Worm (Caenorhabditis elegans) whole organism, midembryonic: ENCODE measurements around the gene C55C3.73.

ENCODE experiments used
- T22C8.4 ChIP-seq: fragments of 200-800 bp; sonication (Bioruptor generic); IDR thresholded peaks from 2 replicates; pipeline ENCODE4 v1.3.6; 2022; ENCODE audit warnings: missing genetic modification characterization, missing compliant biosample characterization
- cog-1 ChIP-seq: sonication (generic microtip); optimal IDR thresholded peaks from 2 replicates; lab custom pipeline; 2016; ENCODE audit warnings: missing genetic modification characterization, missing compliant biosample characterization
- flt-1 ChIP-seq: fragments of 200-800 bp; sonication (Bioruptor generic); IDR thresholded peaks from 2 replicates; pipeline ENCODE4 v1.3.6; 2022; ENCODE audit warnings: missing genetic modification characterization, missing compliant biosample characterization
- klf-2 ChIP-seq: fragments of 200-800 bp; sonication (Bioruptor generic); conservative IDR thresholded peaks from 2 replicates; pipeline ENCODE4 v1.3.6; 2022; ENCODE audit warnings: missing genetic modification reagents, missing genetic modification characterization, missing compliant biosample characterization
- med-1 ChIP-seq: sonication (generic microtip); optimal IDR thresholded peaks from 2 replicates; lab custom pipeline; 2017; ENCODE audit warnings: missing genetic modification characterization, mild to moderate bottlenecking, missing compliant biosample characterization, antibody characterized with exemption, missing genetic modification reagents; ENCODE audit not compliant: insufficient read depth
- ref-1 ChIP-seq: fragments of 200-800 bp; sonication (Bioruptor generic); conservative IDR thresholded peaks from 2 replicates; pipeline ENCODE4 v1.3.6; 2022; ENCODE audit warnings: missing genetic modification reagents, missing genetic modification characterization, missing compliant biosample characterization
- tab-1 ChIP-seq: fragments of 200-800 bp; sonication (Bioruptor generic); IDR thresholded peaks from 2 replicates; pipeline ENCODE4 v1.3.6; 2022; ENCODE audit warnings: missing genetic modification characterization, missing compliant biosample characterization
- ztf-23 ChIP-seq: fragments of 200-800 bp; sonication (Bioruptor generic); IDR thresholded peaks from 2 replicates; pipeline ENCODE4 v1.3.6; 2022; ENCODE audit warnings: missing genetic modification reagents, missing genetic modification characterization, missing compliant biosample characterization
- ztf-29 ChIP-seq: fragments of 200-800 bp; sonication (Bioruptor generic); IDR thresholded peaks from 2 replicates; pipeline ENCODE4 v1.3.6; 2022; ENCODE audit warnings: missing genetic modification reagents, missing genetic modification characterization, missing compliant biosample characterization

C55C3.73 gene

ce11 chrIV:5723659-5724058 is 20.4 kb upstream of the C55C3.73 start:
- no peak for TF ChIP-seq ztf-29 (GFP tag; lab: Robert Waterston, UW)
- TF ChIP-seq cog-1: no peak
- TF ChIP-seq klf-2: no peak
- TF ChIP-seq flt-1 (GFP tag; lab: Robert Waterston, UW): no peak
- no peak for TF ChIP-seq tab-1
- no peak for TF ChIP-seq T22C8.4
- TF ChIP-seq ztf-23: no peak
- no peak for TF ChIP-seq ref-1
- no peak for TF ChIP-seq med-1

- TF ChIP-seq ztf-23: no peak
- no peak for TF ChIP-seq klf-2
- no peak for TF ChIP-seq ref-1
- TF ChIP-seq T22C8.4: no peak
- no peak for TF ChIP-seq tab-1
- no peak for TF ChIP-seq ztf-29 (GFP tag; lab: Robert Waterston, UW)
- no peak for TF ChIP-seq cog-1
- TF ChIP-seq flt-1 (GFP tag; lab: Robert Waterston, UW): no peak
- TF ChIP-seq med-1: no peak
Measured at ce11 chrIV:5715341-5716112, 12.3 kb upstream of the C55C3.73 start.

DNA sequence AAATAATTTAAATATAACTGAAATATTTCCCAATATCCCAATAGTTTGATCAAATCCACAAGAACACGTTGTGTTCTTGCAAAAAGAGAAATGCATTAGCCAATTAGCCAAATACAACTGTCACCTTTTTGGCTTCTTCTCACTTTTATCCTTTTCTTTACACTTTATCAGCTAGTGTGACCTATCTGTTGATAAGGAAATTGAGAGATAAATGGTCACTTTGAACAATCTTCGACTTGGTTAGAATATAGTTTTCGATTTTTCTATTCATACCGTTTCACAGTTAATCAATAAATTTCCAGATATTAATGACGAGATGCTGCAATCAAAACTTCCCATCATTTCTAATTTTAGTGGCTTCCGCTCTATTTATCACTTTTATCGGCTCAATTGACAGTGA is 5.5 kb upstream of the C55C3.73 start, which contains the start of gene C55C3.1:
TSS of gene C55C3.1 (plus strand) at position 301 of the 400 bp plus-strand sequence.
- no peak for TF ChIP-seq klf-2
- no peak for TF ChIP-seq ref-1
- no peak for TF ChIP-seq ztf-29 (GFP tag; lab: Robert Waterston, UW)
- no peak for TF ChIP-seq cog-1
- no peak for TF ChIP-seq med-1
- TF ChIP-seq T22C8.4: no peak
- TF ChIP-seq ztf-23: no peak
- no peak for TF ChIP-seq tab-1
- no peak for TF ChIP-seq flt-1 (GFP tag; lab: Robert Waterston, UW)

ce11 chrIV:5706603-5707002 is 3.4 kb upstream of the C55C3.73 start:
- TF ChIP-seq ztf-29 (GFP tag; lab: Robert Waterston, UW) (no peak), ref-1 (no peak), tab-1 (no peak), ztf-23 (no peak), T22C8.4 (no peak), cog-1 (no peak), klf-2 (no peak), flt-1 (GFP tag; lab: Robert Waterston, UW) (no peak), med-1 (no peak)

- TF ChIP-seq tab-1 (no peak), klf-2 (no peak), T22C8.4 (no peak), flt-1 (GFP tag; lab: Robert Waterston, UW) (no peak), ref-1 (no peak), med-1 (no peak), cog-1 (no peak), ztf-23 (no peak)
Measured at ce11 chrIV:5703917-5704316, 666 bp upstream of the C55C3.73 start.

- no peak for TF ChIP-seq klf-2
- TF ChIP-seq cog-1: no peak
- no peak for TF ChIP-seq flt-1 (GFP tag; lab: Robert Waterston, UW)
- no peak for TF ChIP-seq tab-1
- no peak for TF ChIP-seq med-1
- no peak for TF ChIP-seq ztf-23
- no peak for TF ChIP-seq ref-1
- TF ChIP-seq ztf-29 (GFP tag; lab: Robert Waterston, UW): no peak
- TF ChIP-seq T22C8.4: no peak
Measured at ce11 chrIV:5701646-5702045, 1.6 kb downstream of the C55C3.73 start.

- TF ChIP-seq med-1 (no peak), tab-1 (no peak), klf-2 (no peak), ztf-29 (GFP tag; lab: Robert Waterston, UW) (no peak), flt-1 (GFP tag; lab: Robert Waterston, UW) (no peak), T22C8.4 (no peak), cog-1 (no peak)
Measured at ce11 chrIV:5700372-5700771, 2.9 kb downstream of the C55C3.73 start.

- TF ChIP-seq ztf-23: peak; percentile 32; the same call in 1 of the 2 replicates
- TF ChIP-seq flt-1 (GFP tag; lab: Robert Waterston, UW): peak; percentile 22; the same call in 1 of the 2 replicates
Measured at ce11 chrIV:5691189-5691588, 12.1 kb downstream of the C55C3.73 start.

DNA sequence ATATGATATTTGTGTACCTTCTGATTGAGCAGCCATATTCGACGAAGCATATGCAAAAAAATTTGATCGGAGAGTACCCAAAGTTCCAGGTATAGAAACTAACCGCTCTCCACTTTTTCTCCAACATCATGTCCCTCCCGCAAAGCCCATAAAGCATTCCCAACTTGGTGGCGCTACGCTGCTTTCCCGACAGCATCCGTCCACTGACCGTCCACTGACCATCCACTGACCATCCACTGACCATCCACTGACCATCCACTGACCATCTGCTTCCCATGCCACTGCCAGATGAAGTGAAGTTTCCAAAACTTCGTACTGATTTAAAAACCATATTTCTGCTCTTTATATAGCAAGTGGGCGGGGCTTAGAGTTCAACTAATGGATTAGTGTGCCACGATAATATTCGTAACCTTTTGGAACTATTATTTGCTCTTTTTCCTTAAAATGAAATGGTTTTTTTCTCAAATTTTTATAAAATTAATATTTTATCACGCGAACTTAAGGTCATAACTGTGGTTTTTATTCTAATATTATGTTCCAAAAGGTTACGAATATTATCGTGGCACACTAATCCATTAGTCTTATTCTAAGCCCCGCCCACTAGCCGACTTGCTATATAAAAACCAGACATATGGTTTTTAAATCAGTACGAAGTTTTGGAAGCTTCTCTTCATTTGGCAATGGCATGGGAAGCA is 12.7 kb downstream of the C55C3.73 start, which contains the start of gene C55C3.8:
TSS of gene C55C3.8 (plus strand) at position 645 of the 695 bp plus-strand sequence.
- TF ChIP-seq cog-1: no peak
- TF ChIP-seq T22C8.4: no peak
- TF ChIP-seq ztf-23: no peak
- no peak for TF ChIP-seq tab-1
- no peak for TF ChIP-seq klf-2
- TF ChIP-seq flt-1 (GFP tag; lab: Robert Waterston, UW): no peak
- no peak for TF ChIP-seq med-1
- TF ChIP-seq ref-1: no peak
- no peak for TF ChIP-seq ztf-29 (GFP tag; lab: Robert Waterston, UW)

ce11 chrIV:5685014-5685413 is 18.2 kb downstream of the C55C3.73 start, which contains the start of gene C55C3.3:
Gene C55C3.3, plus strand, starts transcription at chrIV:5685287.
- TF ChIP-seq klf-2 (no peak), cog-1 (no peak), T22C8.4 (peak; percentile 45; the same call in 1 of the 2 replicates)

DNA sequence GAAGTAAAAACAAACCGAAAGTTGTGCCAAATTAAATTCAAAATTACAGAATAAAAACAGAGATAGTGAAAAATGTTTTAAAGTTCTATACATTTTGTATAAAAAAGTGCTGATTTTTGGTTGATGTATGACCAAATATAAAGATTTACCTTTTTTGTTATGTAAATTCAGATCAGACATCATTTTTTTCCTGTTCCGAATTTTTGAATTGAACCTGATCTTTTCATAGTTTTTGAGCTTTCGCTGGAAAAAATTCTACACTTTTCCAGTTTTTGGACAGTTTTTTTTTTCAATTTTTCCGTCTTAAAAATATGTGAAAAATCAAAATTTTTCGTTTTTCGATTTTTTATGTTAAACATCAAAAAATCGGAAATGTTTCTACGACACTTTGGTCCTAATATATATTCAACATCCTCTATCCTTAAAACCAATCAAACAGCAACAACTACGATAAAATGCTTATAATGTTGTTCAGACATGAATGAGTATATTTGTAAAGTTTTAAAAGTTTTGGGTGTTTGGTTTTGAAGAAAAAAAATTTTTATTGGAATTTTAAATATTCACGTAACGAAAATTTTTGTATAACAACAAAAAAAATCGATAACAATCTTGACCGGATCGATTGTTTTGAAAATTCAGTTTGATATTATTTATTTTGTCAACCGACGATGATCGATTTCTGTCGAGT is 20.6 kb downstream of the C55C3.73 start, which contains the start of the genes C55C3.7 and C55C3.6:
TSS of gene C55C3.7 (minus strand) at position 101 of the 688 bp plus-strand sequence.
TSS of gene C55C3.6 (plus strand) at position 638 of the 688 bp plus-strand sequence.
- TF ChIP-seq ztf-29 (GFP tag; lab: Robert Waterston, UW) (no peak), cog-1 (no peak), T22C8.4 (no peak), klf-2 (no peak), ztf-23 (no peak), flt-1 (GFP tag; lab: Robert Waterston, UW) (no peak), med-1 (no peak), ref-1 (no peak), tab-1 (no peak)
